Worm (Caenorhabditis elegans): ENCODE results near the gene sssh-1.

DNA sequence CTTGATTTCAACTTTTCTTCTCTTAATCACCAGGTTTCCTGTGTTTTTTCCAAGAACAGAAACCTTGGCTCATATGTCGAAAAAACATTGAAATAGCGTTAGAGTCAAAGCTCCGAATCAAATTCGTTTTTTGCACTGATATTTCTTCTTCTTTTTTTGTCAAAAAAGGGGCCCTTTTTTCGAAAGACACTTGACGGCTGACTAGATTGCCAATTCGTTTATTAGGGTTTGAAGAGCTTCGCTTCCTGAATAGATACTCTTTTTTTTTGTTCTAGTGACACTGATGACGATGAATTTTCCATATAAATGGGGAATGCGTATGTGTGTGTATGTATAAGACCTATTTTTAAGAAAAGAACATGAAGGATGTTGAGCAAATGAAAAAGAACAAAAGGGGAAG lies 41.0 kb downstream of the sssh-1 start:
- TF ChIP-seq snpc-4 (tag; optimal IDR thresholded peaks at IDR 0.05) (no peak), nhr-76 (tag; optimal IDR thresholded peaks at IDR 0.05) (no peak), nhr-28 (tag; optimal IDR thresholded peaks at IDR 0.05) (no peak), lsy-2 (tag; optimal IDR thresholded peaks at IDR 0.05) (no peak), mep-1 (tag; optimal IDR thresholded peaks at IDR 0.05) (no peak)
